Worm (Caenorhabditis elegans) whole organism, L4 larva: ENCODE results near the gene str-249.

ENCODE experiments used
- aha-1 ChIP-seq: fragments of 150-350 bp; peaks from one replicate; lab custom pipeline; 2014; ENCODE audit warnings: missing biosample characterization, missing genetic modification characterization
- arid-1 ChIP-seq: fragments of 200-800 bp; sonication (Bioruptor generic); conservative IDR thresholded peaks from 2 replicates; pipeline ENCODE4 v1.3.6; 2022; ENCODE audit warnings: missing genetic modification reagents, missing genetic modification characterization, missing compliant biosample characterization
- ceh-44 ChIP-seq: fragments of 200-800 bp; sonication (Bioruptor generic); IDR thresholded peaks from 2 replicates; pipeline ENCODE4 v1.3.6; 2022; ENCODE audit warnings: missing genetic modification reagents, missing genetic modification characterization, missing compliant biosample characterization
- dmd-9 ChIP-seq: fragments of 200-800 bp; sonication (Bioruptor generic); IDR thresholded peaks from 2 replicates; pipeline ENCODE4 v1.3.6; 2022; ENCODE audit warnings: missing genetic modification reagents, missing genetic modification characterization, missing compliant biosample characterization
- egl-43 ChIP-seq: fragments of 200-800 bp; sonication (Bioruptor generic); IDR thresholded peaks from 2 replicates; pipeline ENCODE4 v1.3.6; 2022; ENCODE audit warnings: missing genetic modification reagents, missing genetic modification characterization, missing compliant biosample characterization
- fkh-10 ChIP-seq: fragments of 150-350 bp; optimal IDR thresholded peaks from 2 replicates; lab custom pipeline; 2014; ENCODE audit warnings: missing biosample characterization, missing genetic modification reagents, missing genetic modification characterization
- lim-7 ChIP-seq: fragments of 200-800 bp; sonication (Bioruptor generic); IDR thresholded peaks from 2 replicates; pipeline ENCODE4 v1.3.6; 2022; ENCODE audit warnings: missing genetic modification characterization, missing compliant biosample characterization
- lin-38 ChIP-seq: fragments of 200-800 bp; sonication (Bioruptor generic); IDR thresholded peaks from 2 replicates; pipeline ENCODE4 v1.3.6; 2022; ENCODE audit warnings: missing genetic modification reagents, missing genetic modification characterization, missing compliant biosample characterization
- nhr-102 ChIP-seq: sonication (generic microtip); optimal IDR thresholded peaks from 2 replicates; lab custom pipeline; 2016; ENCODE audit warnings: mild to moderate bottlenecking, missing genetic modification characterization, moderate library complexity, missing compliant biosample characterization
- nhr-11 ChIP-seq: fragments of 150-350 bp; optimal IDR thresholded peaks from 2 replicates; lab custom pipeline; 2014; ENCODE audit warnings: missing biosample characterization, missing genetic modification characterization
- nhr-6 ChIP-seq: fragments of 150-350 bp; optimal IDR thresholded peaks from 2 replicates; lab custom pipeline; 2014; ENCODE audit warnings: missing biosample characterization, missing genetic modification characterization
- rbr-2 ChIP-seq: sonication (generic microtip); optimal IDR thresholded peaks from 2 replicates; lab custom pipeline; 2016; ENCODE audit warnings: missing genotype, missing genetic modification characterization, missing compliant biosample characterization
- skn-1 ChIP-seq: fragments of 150-350 bp; optimal IDR thresholded peaks from 2 replicates; lab custom pipeline; 2014; ENCODE audit warnings: missing biosample characterization, missing genetic modification characterization
- unc-62 ChIP-seq, 3 experiments: fragments of 150-350 bp in 1 of 3; sonication (generic microtip); optimal IDR thresholded peaks in 2 of 3; peaks in 1 of 3; 1 replicate in 1 of 3; 2 replicates in 2 of 3; lab custom pipeline; 2014 to 2017; ENCODE audit warnings: missing biosample characterization in 3 of 3, missing genetic modification characterization in 3 of 3, missing genetic modification reagents in 3 of 3, missing genotype in 1 of 3
- zfp-2 ChIP-seq: sonication (generic microtip); optimal IDR thresholded peaks from 2 replicates; lab custom pipeline; 2016; ENCODE audit warnings: mild to moderate bottlenecking, missing genetic modification characterization, missing compliant biosample characterization
- zip-11 ChIP-seq: fragments of 200-800 bp; sonication (Bioruptor generic); IDR thresholded peaks from 2 replicates; pipeline ENCODE4 v1.3.6; 2022; ENCODE audit warnings: missing genetic modification characterization, missing compliant biosample characterization
- zip-2 ChIP-seq: fragments of 150-350 bp; optimal IDR thresholded peaks from 2 replicates; lab custom pipeline; 2014; ENCODE audit warnings: missing biosample characterization, missing genetic modification characterization
- ztf-7 ChIP-seq: fragments of 150-350 bp; optimal IDR thresholded peaks from 2 replicates; lab custom pipeline; 2014; ENCODE audit warnings: missing biosample characterization, missing genetic modification characterization

The str-249 gene

ce11 chrIV:7144670-7145257, 41.9 kb downstream of the str-249 start, which contains the start of gene hecd-1 (continued):
- TF ChIP-seq ceh-44 (GFP tag; lab: Robert Waterston, UW) (no peak), nhr-6 (tag; lab: Kevin White, UChicago) (no peak), egl-43 (GFP tag; lab: Robert Waterston, UW) (no peak), dmd-9 (GFP tag; lab: Robert Waterston, UW) (no peak), zfp-2 (tag; lab: Kevin White, UChicago) (no peak), lin-38 (peak; percentile 68), unc-62 (GFP tag; optimal IDR thresholded peaks at IDR 0.05 in 1 of 2; lab: Kevin White, UChicago) (no peak), unc-62 (tag; optimal IDR thresholded peaks at IDR 0.05; lab: Kevin White, UChicago) (no peak), arid-1 (GFP tag; lab: Robert Waterston, UW) (no peak), ztf-7 (tag; lab: Kevin White, UChicago) (no peak), rbr-2 (tag; lab: Kevin White, UChicago) (no peak), aha-1 (tag; lab: Kevin White, UChicago) (peak; percentile 79), zip-2 (tag; lab: Kevin White, UChicago) (no peak)

- TF ChIP-seq unc-62 (GFP tag; optimal IDR thresholded peaks at IDR 0.05 in 1 of 2; lab: Kevin White, UChicago) (peak in 1 of 2 experiments; percentile 97), unc-62 (tag; optimal IDR thresholded peaks at IDR 0.05; lab: Kevin White, UChicago) (no peak), nhr-102 (tag; lab: Kevin White, UChicago) (no peak), skn-1 (tag; lab: Kevin White, UChicago) (no peak), zip-11 (GFP tag; lab: Robert Waterston, UW) (no peak), nhr-11 (tag; lab: Kevin White, UChicago) (no peak), lim-7 (GFP tag; lab: Robert Waterston, UW) (no peak), fkh-10 (no peak)
Observed at ce11 chrIV:7139143-7139542, 47.5 kb downstream of the str-249 start.
